Worm (Caenorhabditis elegans): ENCODE measurements around the gene R01H2.7.

Gene R01H2.7

DNA sequence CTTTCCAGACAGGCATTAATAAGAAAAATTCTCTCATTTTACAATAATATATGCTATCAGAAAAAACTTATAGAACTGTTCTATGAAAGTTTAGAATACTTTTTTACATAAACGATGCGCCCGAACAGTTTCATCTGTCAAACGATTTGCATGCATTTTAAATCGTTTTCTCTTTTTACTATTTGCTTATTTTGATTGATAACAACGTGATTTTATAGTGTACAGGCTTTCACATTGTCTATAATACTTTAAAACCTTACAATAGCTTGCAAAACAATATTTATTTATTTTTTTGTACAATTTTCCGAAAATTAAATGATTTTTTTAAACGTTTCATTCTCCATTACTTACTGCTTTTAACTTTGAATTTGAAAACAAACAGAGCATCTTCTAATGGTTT lies at the start of gene R01H2.7:
TSS of gene R01H2.7 (minus strand) at position 101 of the 400 bp plus-strand sequence.
- TF ChIP-seq unc-62 (GFP tag; optimal IDR thresholded peaks at IDR 0.05): no peak

DNA sequence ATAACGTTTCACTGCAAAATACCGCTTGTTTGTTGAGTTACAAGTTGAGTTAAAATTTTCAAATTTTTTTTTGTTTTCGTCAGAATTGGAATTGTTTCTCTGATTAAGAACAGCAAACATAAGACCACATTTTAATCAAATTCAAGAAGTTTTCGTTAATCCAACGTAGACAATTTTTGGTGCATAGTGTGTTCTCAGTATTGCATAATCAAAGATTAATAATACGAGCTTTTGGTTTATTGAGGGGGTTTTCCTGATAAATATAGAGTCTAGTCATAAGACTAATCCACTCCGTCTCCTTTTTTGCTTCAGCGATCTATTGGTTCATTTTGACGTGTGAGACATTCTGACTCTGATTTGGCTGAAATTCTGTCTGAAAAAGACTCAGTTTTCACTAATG lies 49.6 kb upstream of the R01H2.7 start, which contains the start of gene nhr-9:
TSS of gene nhr-9 (plus strand) at position 307 of the 400 bp plus-strand sequence.
- TF ChIP-seq unc-62 (GFP tag; optimal IDR thresholded peaks at IDR 0.05): no peak

DNA sequence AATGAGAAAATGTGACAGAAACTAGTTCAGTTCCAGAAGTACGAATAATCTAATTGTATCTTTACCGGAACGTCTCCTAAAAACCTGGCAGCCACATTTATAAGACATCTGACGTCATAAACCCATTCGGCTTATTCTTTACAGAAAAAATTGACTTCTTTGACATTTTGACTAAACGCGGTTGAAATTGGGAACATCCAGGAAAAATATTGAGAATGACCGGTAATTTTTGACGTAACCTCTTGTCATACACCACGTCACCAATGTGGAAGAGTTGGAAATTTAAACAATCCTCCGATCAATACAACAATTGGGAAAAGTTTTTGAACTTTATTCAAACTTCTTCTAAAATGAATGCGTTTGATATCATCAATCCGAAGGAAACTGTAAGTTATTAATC lies 45.5 kb upstream of the R01H2.7 start, which contains the start of gene ZK418.2:
TSS of gene ZK418.2 (plus strand) at position 301 of the 400 bp plus-strand sequence.
- no peak for TF ChIP-seq unc-62 (GFP tag; optimal IDR thresholded peaks at IDR 0.05)

DNA sequence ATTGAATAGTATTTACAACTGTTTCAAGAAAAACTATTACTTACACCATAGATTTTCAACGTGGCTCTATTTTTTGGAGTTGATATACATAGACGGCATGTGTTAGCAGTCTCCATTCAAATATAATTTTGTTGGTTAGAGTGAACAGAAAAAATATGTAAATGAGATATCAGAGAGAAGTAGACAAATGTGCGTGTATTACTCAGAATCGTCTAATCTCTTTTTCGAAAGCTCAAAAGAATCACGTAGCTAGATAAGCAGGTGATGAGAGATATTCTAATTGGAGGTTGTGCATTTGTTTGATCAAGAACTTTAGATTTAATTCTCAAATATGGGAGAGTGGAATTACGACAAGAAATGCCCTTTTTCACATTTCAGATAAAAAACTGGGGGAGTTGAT lies 45.0 kb upstream of the R01H2.7 start, which contains the start of gene ZK418.10:
TSS of gene ZK418.10 (minus strand) at position 148 of the 400 bp plus-strand sequence.
- TF ChIP-seq unc-62 (GFP tag; optimal IDR thresholded peaks at IDR 0.05): no peak

DNA sequence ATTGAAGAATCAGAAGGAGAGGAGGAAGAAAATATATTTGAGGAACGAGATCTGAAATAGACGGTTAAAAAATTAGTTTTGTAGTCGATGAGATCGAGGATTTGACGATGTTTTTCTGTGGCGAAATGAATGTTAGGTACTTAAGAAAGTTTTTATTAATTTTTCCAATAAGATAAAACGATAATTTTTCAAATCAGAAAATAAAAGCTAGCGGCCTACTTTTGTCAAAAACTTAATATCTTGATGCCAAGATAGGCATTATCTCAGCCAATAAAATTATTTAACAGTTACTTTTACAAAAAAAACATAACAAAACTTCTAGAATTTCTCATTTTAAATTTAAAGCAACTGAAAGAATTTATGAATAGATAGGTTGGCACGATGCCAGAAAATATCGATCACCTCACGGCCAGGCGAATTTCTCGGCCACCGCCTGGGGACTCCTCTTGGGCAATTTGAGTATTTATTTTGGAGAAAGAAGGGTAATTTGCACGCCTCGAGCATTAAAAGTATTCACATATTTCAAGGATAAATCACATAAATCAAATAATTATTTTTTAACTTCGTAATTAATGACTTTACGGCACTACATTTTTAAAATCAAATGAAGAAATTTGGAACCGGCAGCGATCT lies 42.3 kb upstream of the R01H2.7 start, which contains the start of gene fubl-2:
TSS of gene fubl-2 (minus strand) at position 51 of the 633 bp plus-strand sequence.
- no peak for TF ChIP-seq unc-62 (GFP tag; optimal IDR thresholded peaks at IDR 0.05)

DNA sequence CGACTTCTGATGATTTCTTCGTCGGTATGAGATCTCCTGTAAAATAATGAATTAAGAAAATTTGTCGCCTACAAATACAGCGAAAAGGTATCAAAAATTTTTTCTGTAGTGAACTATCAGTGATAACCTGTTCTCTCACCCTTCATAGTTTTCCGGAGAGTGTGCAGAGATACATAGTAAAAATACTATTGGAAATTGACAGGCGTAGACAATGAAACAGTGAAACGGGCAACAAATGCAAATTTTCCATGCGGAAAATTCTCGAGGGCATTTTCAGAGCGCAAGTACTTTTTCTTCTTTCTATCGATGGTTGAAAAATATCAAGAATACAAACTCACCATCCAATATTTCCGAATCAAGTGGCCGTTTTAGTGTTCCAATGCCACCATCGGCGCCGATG lies 41.6 kb upstream of the R01H2.7 start:
- no peak for TF ChIP-seq unc-62 (GFP tag; optimal IDR thresholded peaks at IDR 0.05)

DNA sequence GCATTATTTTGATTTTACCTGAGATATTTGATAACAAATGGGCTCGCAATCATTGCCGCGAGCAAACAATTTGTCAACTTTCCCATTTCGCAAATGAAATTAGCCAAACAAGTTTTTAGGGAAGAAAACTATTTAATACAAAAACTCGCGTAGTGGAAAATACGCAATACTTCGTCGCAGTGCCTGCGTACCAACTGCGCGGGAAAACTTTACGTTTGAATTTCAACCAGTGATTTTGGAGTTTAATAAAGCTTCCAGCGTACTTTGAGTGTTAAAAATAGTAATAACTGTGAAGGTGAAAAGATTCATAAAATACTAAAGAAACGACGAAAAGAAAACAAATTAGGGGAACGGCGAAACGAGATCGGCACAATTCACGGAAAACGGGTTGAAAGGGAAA lies 39.4 kb upstream of the R01H2.7 start, which contains the start of gene tofu-7:
TSS of gene tofu-7 (minus strand) at position 111 of the 400 bp plus-strand sequence.
- TF ChIP-seq unc-62 (GFP tag; optimal IDR thresholded peaks at IDR 0.05): no peak

DNA sequence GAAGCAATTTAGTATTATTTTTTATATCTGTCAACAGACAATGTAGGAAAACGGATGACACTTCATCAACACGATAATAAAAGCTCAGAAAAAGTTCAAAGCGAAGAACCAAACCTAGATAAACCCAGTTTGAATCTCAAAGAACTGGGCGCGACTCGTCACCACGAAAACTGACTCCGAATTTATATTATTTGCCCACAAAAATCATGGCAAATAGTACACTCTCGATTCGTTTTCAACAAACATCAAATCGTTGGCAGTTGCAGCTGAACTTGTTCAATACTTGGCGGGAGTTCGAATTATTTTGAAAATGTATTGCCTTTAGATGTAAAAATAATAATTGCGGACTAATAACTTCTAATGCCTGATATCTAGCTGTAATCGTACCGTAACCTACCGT lies 37.6 kb upstream of the R01H2.7 start:
- TF ChIP-seq unc-62 (GFP tag; optimal IDR thresholded peaks at IDR 0.05): no peak

DNA sequence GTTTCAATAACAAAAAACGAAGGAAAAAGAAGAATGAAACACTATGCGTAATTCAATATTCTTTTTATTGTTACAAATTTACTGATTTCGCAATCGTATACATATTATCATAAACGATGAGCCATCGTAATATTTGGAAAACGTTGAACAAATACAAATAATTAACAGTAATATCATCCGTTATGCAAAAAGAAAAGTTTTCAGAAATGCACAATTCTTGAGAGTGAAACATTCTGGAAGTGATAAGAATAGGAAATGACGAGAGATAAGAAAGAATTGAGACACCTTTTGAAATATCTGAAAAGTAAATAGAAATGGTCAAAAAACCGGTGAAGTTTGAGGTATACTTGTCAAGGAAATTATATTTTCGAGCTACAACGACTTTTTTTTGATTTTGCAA lies 35.9 kb upstream of the R01H2.7 start:
- no peak for TF ChIP-seq unc-62 (GFP tag; optimal IDR thresholded peaks at IDR 0.05)

DNA sequence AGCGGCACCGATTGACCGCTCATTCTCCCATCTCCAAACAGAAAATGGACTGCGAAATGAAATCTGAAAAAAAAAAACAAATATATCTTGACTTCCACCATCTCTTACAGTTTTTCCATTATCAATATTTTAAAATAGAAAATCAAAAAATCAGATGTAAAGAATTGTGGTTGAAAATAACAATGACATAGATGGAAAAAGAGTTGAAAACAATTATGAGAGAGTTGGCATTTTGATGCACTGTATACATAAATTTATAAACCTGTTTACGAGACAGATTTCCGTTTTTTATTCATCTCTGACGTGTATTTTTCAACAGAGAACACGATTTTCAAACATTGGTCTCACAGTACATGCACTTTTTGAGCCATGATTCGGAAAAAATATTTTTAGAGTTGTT lies 35.1 kb upstream of the R01H2.7 start, which contains the start of gene ZK418.7:
TSS of gene ZK418.7 (minus strand) at position 101 of the 400 bp plus-strand sequence.
- TF ChIP-seq unc-62 (GFP tag; optimal IDR thresholded peaks at IDR 0.05): no peak

DNA sequence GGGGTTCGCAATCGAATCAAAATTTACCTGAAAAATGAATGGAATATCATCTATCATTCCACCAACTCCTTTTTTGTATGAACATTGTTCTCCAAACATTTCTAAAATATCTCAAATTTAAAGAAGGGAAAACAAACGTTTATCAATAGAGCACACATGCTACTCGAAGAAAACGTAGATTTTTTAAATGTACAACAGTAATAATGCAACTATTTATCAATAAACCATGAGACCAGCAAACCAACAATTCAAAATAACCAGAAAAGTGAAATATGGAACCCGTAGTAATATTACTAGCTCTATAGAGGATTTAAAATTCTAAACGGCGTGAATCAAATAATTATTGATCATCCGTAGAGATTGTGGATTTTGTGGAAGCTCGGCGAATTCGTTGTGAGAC lies 33.2 kb upstream of the R01H2.7 start, which contains the start of gene ZK418.6:
TSS of gene ZK418.6 (minus strand) at position 101 of the 400 bp plus-strand sequence.
- TF ChIP-seq unc-62 (GFP tag; optimal IDR thresholded peaks at IDR 0.05): no peak

DNA sequence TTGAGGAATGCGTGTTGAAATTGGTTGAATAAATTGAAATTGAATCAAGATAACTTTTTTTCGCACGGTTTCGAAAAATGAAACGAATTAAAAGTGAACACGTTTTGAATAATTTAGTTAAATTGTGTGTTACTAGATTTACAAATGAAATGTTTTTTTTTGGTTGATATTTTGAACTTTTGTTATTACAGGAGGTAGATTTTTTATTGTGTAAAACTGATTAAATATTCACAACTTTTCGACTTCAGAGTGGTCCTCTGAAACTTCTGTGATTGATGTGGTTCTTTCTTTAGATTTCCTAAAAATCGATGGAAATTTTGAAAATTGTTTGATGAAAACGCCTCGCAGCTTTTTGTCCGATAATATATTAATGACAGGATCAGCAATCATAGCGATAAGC lies 30.8 kb upstream of the R01H2.7 start, which contains the start of gene ZK418.13:
TSS of gene ZK418.13 (minus strand) at position 101 of the 400 bp plus-strand sequence.
- no peak for TF ChIP-seq unc-62 (GFP tag; optimal IDR thresholded peaks at IDR 0.05)

DNA sequence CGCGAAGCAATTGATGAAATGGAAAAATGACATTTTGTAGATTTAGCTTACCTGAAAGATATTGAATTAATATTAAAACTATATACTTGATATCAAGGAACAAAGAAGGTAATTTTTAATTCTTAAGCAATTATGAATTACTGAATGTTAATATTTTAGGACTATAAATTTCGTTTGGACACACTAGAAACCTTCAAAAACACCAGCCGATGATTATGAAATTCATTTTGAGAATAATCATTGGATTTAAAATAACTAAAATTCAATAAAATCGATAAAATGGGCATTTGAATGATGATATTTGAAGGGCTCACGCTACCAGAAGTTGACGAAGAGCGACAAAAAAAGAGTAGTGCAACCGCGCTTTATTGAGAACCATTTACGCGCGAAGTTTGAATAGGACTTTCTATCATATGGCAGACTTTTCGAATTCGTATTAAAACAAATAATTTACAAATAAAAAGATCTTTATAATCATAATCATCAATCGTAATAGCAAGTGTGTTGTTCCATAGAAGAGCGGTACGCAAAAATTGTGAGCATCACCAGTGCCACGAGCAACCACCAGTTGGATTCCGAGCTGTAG lies 28.4 kb upstream of the R01H2.7 start, which contains the start of gene ZK418.5:
TSS of gene ZK418.5 (minus strand) at position 51 of the 586 bp plus-strand sequence.
- TF ChIP-seq unc-62 (GFP tag; optimal IDR thresholded peaks at IDR 0.05): no peak

DNA sequence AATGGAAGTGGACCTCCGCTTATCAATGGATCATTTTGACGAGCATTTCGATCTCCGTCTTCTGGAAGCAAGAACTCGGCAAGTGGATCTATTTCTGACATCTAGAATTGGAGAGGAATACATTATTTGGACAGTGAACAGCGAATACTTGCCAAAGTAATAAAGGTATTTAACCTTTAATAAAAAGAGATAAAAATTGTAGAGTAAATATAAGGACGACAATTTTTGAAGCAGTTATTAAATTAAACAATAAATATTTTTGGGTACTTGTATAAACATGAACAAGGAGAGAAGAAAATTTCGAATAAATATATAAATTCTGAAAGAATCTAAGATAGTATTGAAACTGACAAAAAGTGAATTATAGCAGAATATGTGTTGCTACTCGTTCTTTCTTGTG lies 26.9 kb upstream of the R01H2.7 start, which contains the start of gene lin-37:
TSS of gene lin-37 (minus strand) at position 101 of the 400 bp plus-strand sequence.
- TF ChIP-seq unc-62 (GFP tag; optimal IDR thresholded peaks at IDR 0.05): no peak

DNA sequence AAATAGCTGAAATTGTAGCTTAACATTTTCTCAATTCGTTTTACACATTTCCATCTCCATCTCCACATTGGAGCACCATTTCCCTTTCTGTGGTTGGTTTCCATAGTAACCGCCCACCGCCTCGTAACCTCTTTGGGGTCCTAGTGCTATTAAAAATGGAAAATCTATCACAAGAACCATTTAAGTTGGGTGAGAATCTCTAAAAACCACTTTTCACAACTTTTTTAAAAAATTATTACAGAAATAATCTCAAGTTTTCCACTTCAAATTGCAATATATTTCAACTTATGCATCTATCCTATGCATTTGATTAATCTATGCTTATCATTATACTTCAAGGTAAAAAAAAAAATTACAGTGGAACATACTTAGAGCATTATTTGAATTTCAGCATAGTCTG lies 24.4 kb upstream of the R01H2.7 start, which contains the start of gene tmem-17:
TSS of gene tmem-17 (plus strand) at position 301 of the 400 bp plus-strand sequence.
- TF ChIP-seq unc-62 (GFP tag; optimal IDR thresholded peaks at IDR 0.05): no peak

DNA sequence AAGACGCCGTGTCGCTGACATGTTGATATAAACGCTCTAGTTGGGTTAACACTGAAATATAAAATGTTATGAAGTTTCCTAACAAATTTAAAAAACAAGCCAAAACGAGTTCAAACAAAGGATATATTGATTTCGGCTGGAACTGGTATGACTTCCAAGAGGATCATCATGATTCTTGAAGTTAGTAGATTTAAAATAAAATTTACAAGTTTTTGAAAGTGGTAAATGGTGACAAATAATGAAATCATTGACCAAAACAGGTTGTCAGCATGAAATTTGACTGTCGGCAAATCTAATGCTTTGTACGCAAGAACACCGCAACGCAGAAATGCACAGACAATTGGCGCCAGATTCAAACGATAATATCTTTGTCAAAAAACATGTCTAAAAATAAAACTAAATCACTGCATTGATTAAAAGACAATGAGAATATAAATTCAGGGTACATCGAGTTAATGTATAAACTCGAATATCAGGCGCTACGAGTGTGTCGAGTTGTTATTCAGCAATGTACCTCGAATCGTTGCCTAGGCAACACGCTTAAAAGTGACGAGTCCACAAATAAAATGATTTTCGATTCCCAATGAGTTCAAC lies 23.1 kb upstream of the R01H2.7 start, which contains the start of the genes ubc-18 and R01H2.8:
TSS of gene ubc-18 (minus strand) at position 51 of the 594 bp plus-strand sequence.
TSS of gene R01H2.8 (plus strand) at position 544 of the 594 bp plus-strand sequence.
- TF ChIP-seq unc-62 (GFP tag; optimal IDR thresholded peaks at IDR 0.05): no peak

Measured in whole organism, dauer.